Fruit fly (Drosophila melanogaster): Measurements from ENCODE around the gene AP-1gamma.

AP-1gamma gene

DNA sequence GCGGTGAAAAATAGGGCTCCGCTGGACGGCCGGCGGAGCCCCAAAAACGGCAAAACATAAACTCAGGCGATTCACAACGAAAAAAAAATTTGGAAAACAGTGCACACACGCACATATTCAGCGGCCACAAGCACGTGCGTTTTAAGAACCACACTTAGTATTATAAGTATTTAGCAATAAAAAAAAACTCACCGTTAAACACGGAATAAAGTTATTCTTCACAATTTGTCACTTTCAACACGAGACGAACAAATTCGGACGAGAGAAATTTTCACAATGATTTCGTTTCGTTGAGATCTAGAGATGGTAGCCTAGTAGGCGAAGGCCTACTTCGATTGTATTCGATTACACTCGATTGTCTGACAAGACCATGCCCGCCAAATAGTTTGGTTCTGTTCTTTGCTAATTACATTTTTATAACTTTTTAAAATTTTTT lies 47.9 kb downstream of the AP-1gamma start, which contains the start of gene His3.3B (continued):
- no peak for TF ChIP-seq CG1233 (GFP tag; optimal IDR thresholded peaks at IDR 0.05)
- TF ChIP-seq CG12659 (GFP tag; optimal IDR thresholded peaks at IDR 0.05): peak; percentile 78
- peak; percentile 42; the same call in 1 of the 3 replicates for TF ChIP-seq CG16813 (GFP tag; IDR thresholded peaks at IDR 0.05; ENCODE audit: partially characterized antibody)
- TF ChIP-seq pum (GFP tag; optimal IDR thresholded peaks at IDR 0.05): no peak
- TF ChIP-seq ac (GFP tag; optimal IDR thresholded peaks at IDR 0.05): no peak
- TF ChIP-seq Sox100B (GFP tag; optimal IDR thresholded peaks at IDR 0.05): no peak
- peak; percentile 14 for TF ChIP-seq sens (GFP tag)
- TF ChIP-seq en (GFP tag; optimal IDR thresholded peaks at IDR 0.05): no peak
- TF ChIP-seq CG18599 (GFP tag; optimal IDR thresholded peaks at IDR 0.05): peak; percentile 38
- TF ChIP-seq CG10431 (GFP tag; optimal IDR thresholded peaks at IDR 0.05): no peak
- peak; percentile 70 for TF ChIP-seq Fer1 (GFP tag; optimal IDR thresholded peaks at IDR 0.05)
- TF ChIP-seq CG7372 (GFP tag; IDR thresholded peaks at IDR 0.05): no peak
- TF ChIP-seq ken (GFP tag; IDR thresholded peaks at IDR 0.05): no peak
- no peak for TF ChIP-seq Poxn (GFP tag; IDR thresholded peaks at IDR 0.05)
- no peak for TF ChIP-seq Myb (GFP tag; optimal IDR thresholded peaks at IDR 0.05)
- no peak for TF ChIP-seq bab2 (GFP tag; optimal IDR thresholded peaks at IDR 0.05)
- TF ChIP-seq toy (GFP tag; IDR thresholded peaks at IDR 0.05): no peak
- TF ChIP-seq seq (GFP tag; IDR thresholded peaks at IDR 0.05): peak; percentile 11; the same call in 1 of the 2 replicates
- no peak for TF ChIP-seq Oaz (GFP tag; IDR thresholded peaks at IDR 0.05)
- peak; percentile 23 for TF ChIP-seq Hand (GFP tag; optimal IDR thresholded peaks at IDR 0.05)
- no peak for TF ChIP-seq Side (GFP tag; optimal IDR thresholded peaks at IDR 0.05)
- no peak for TF ChIP-seq maf-S (GFP tag; optimal IDR thresholded peaks at IDR 0.05)
- no peak for TF ChIP-seq CG14860 (GFP tag; IDR thresholded peaks at IDR 0.05; ENCODE audit: partially characterized antibody)
- no peak for TF ChIP-seq peb (GFP tag; IDR thresholded peaks at IDR 0.05)
- no peak for TF ChIP-seq zen2 (GFP tag; IDR thresholded peaks at IDR 0.05; ENCODE audit: partially characterized antibody)
- TF ChIP-seq CG7928 (GFP tag; optimal IDR thresholded peaks at IDR 0.05): peak; percentile 3
- no peak for TF ChIP-seq gem (tag; optimal IDR thresholded peaks at IDR 0.05)
- no peak for TF ChIP-seq CG10565 (GFP tag; optimal IDR thresholded peaks at IDR 0.05)
- no peak for TF ChIP-seq Dek (tag; optimal IDR thresholded peaks at IDR 0.05)
- no peak for TF ChIP-seq crc (GFP tag; optimal IDR thresholded peaks at IDR 0.05)
- TF ChIP-seq grau (tag; optimal IDR thresholded peaks at IDR 0.05): no peak
- TF ChIP-seq CG11560 (tag; IDR thresholded peaks at IDR 0.05): peak; percentile 99
- TF ChIP-seq bcd (GFP tag; optimal IDR thresholded peaks at IDR 0.05): no peak
- no peak for TF ChIP-seq CG4360 (GFP tag; IDR thresholded peaks at IDR 0.05)
- TF ChIP-seq CG30403 (GFP tag; optimal IDR thresholded peaks at IDR 0.05): no peak
- no peak for TF ChIP-seq Sry-β (GFP tag; optimal IDR thresholded peaks at IDR 0.05)
- no peak for TF ChIP-seq Sox102F (GFP tag; optimal IDR thresholded peaks at IDR 0.05)
- TF ChIP-seq gce (GFP tag; IDR thresholded peaks at IDR 0.05): no peak
- TF ChIP-seq CG17359 (tag; optimal IDR thresholded peaks at IDR 0.05): no peak
- no peak for TF ChIP-seq Six4 (GFP tag; optimal IDR thresholded peaks at IDR 0.05)
- TF ChIP-seq tx (GFP tag; optimal IDR thresholded peaks at IDR 0.05): no peak
- TF ChIP-seq pita (GFP tag; optimal IDR thresholded peaks at IDR 0.05): peak; percentile 50
- TF ChIP-seq CG4820 (GFP tag; optimal IDR thresholded peaks at IDR 0.05): no peak
- no peak for TF ChIP-seq CG10209 (GFP tag; optimal IDR thresholded peaks at IDR 0.05)
- no peak for TF ChIP-seq CG32772 (GFP tag; IDR thresholded peaks at IDR 0.05)
- peak in 1 of 2 experiments; percentile 37 for TF ChIP-seq Eip74EF (GFP tag; optimal IDR thresholded peaks at IDR 0.05)
- no peak for TF ChIP-seq CG12769 (tag; optimal IDR thresholded peaks at IDR 0.05)
- no peak for TF ChIP-seq CG17361 (GFP tag; IDR thresholded peaks at IDR 0.05)
- TF ChIP-seq CG2120 (GFP tag; optimal IDR thresholded peaks at IDR 0.05): no peak
- TF ChIP-seq CG14014 (GFP tag; IDR thresholded peaks at IDR 0.05): no peak
- TF ChIP-seq chinmo (GFP tag; IDR thresholded peaks at IDR 0.05; ENCODE audit: partially characterized antibody): 0 out of 4 replicates have a peak, but pooled peaks have one; percentile 51
